Fruit fly (Drosophila melanogaster) whole organism, embryonic: ENCODE measurements around the gene caps.

Experiments used
- ATbp ChIP-seq: fragments of 200-800 bp; sonication (Bioruptor generic); optimal IDR thresholded peaks from 2 replicates; lab custom pipeline; 2017; ENCODE audit warnings: missing biosample characterization, mild to moderate bottlenecking, missing genetic modification characterization, missing genetic modification reagents
- Bdp1 ChIP-seq: fragments of 200-800 bp; sonication (Bioruptor generic); optimal IDR thresholded peaks from 3 replicates; lab custom pipeline; 2016; ENCODE audit warnings: missing biosample characterization, missing genetic modification characterization
- CG10366 ChIP-seq: fragments of 200-800 bp; sonication (Bioruptor generic); IDR thresholded peaks from 2 replicates; pipeline ENCODE4 v1.3.6; 2022; ENCODE audit warnings: missing biosample characterization, missing genetic modification characterization
- CG10431 ChIP-seq: fragments of 200-800 bp; sonication (Bioruptor generic); optimal IDR thresholded peaks from 3 replicates; lab custom pipeline; 2018; ENCODE audit warnings: missing biosample characterization, mild to moderate bottlenecking, missing genetic modification characterization
- CG10462 ChIP-seq: fragments of 200-800 bp; sonication (Bioruptor generic); optimal IDR thresholded peaks from 2 replicates; lab custom pipeline; 2016; ENCODE audit warnings: missing biosample characterization, missing genetic modification characterization
- CG11456 ChIP-seq: fragments of 200-800 bp; sonication (Bioruptor generic); IDR thresholded peaks from 3 replicates; pipeline ENCODE4 v1.3.6; 2022; ENCODE audit warnings: missing biosample characterization, missing genetic modification characterization
- CG12659 ChIP-seq: fragments of 200-800 bp; sonication (Bioruptor generic); optimal IDR thresholded peaks from 3 replicates; lab custom pipeline; 2017; ENCODE audit warnings: mild to moderate bottlenecking, missing biosample characterization, missing genetic modification reagents, missing genetic modification characterization
- CG14860 ChIP-seq: fragments of 200-800 bp; sonication (Bioruptor generic); IDR thresholded peaks from 3 replicates; pipeline ENCODE4 v1.3.6; 2022; ENCODE audit warnings: missing biosample characterization, missing genetic modification characterization; ENCODE audit not compliant: partially characterized antibody
- CG16779 ChIP-seq: fragments of 200-800 bp; sonication (Bioruptor generic); IDR thresholded peaks from 2 replicates; pipeline ENCODE4 v1.3.6; 2022; ENCODE audit warnings: missing biosample characterization, missing genetic modification characterization
- CG16813 ChIP-seq: fragments of 200-800 bp; sonication (Bioruptor generic); IDR thresholded peaks from 3 replicates; pipeline ENCODE4 v1.3.6; 2022; ENCODE audit warnings: missing biosample characterization, missing genetic modification characterization; ENCODE audit not compliant: partially characterized antibody
- CG17359 ChIP-seq: fragments of 200-800 bp; sonication (Bioruptor generic); optimal IDR thresholded peaks from 3 replicates; lab custom pipeline; 2018; ENCODE audit warnings: missing biosample characterization, mild to moderate bottlenecking, missing genetic modification characterization, moderate library complexity
- CG17361 ChIP-seq: fragments of 200-800 bp; sonication (Bioruptor generic); IDR thresholded peaks from 3 replicates; pipeline ENCODE4 v1.3.6; 2022; ENCODE audit warnings: missing biosample characterization, missing genetic modification characterization
- CG32767 ChIP-seq: fragments of 200-800 bp; sonication (Bioruptor generic); IDR thresholded peaks from 2 replicates; pipeline ENCODE4 v1.3.6; 2022; ENCODE audit warnings: missing biosample characterization, missing genetic modification characterization
- CG32772 ChIP-seq: fragments of 200-800 bp; sonication (Bioruptor generic); IDR thresholded peaks from 2 replicates; pipeline ENCODE4 v1.3.6; 2022; ENCODE audit warnings: missing biosample characterization, missing genetic modification characterization
- CG34224 ChIP-seq: fragments of 200-800 bp; sonication (Bioruptor generic); IDR thresholded peaks from 3 replicates; pipeline ENCODE4 v1.3.6; 2022; ENCODE audit warnings: missing biosample characterization, missing genetic modification characterization; ENCODE audit not compliant: partially characterized antibody
- CG3726 ChIP-seq: fragments of 200-800 bp; sonication (Bioruptor generic); IDR thresholded peaks from 3 replicates; pipeline ENCODE4, ENCODE4 v1.3.6; 2022; ENCODE audit warnings: missing biosample characterization, missing genetic modification characterization
- CG3838 ChIP-seq: fragments of 200-800 bp; sonication (Bioruptor generic); optimal IDR thresholded peaks from 3 replicates; lab custom pipeline; 2016; ENCODE audit warnings: missing biosample characterization, missing genetic modification characterization
- CG4282 ChIP-seq: fragments of 200-800 bp; sonication (Bioruptor generic); optimal IDR thresholded peaks from 2 replicates; lab custom pipeline; 2016; ENCODE audit warnings: missing biosample characterization, missing genetic modification characterization
- CG4328 ChIP-seq: fragments of 200-800 bp; sonication (Bioruptor generic); optimal IDR thresholded peaks from 3 replicates; lab custom pipeline; 2017; ENCODE audit warnings: missing biosample characterization, missing genetic modification reagents, missing genetic modification characterization
- CG4617 ChIP-seq: fragments of 200-800 bp; sonication (Bioruptor generic); optimal IDR thresholded peaks from 3 replicates; lab custom pipeline; 2016; ENCODE audit warnings: missing biosample characterization, missing genetic modification characterization, borderline replicate concordance
- CG5180 ChIP-seq: fragments of 200-800 bp; sonication (Bioruptor generic); optimal IDR thresholded peaks from 3 replicates; lab custom pipeline; 2017; ENCODE audit warnings: missing biosample characterization, missing genetic modification characterization, mild to moderate bottlenecking, moderate library complexity, missing genetic modification reagents
- CG6791 ChIP-seq: fragments of 200-800 bp; sonication (Bioruptor generic); IDR thresholded peaks from 3 replicates; pipeline ENCODE4 v1.3.6; 2022; ENCODE audit warnings: missing biosample characterization, missing genetic modification characterization; ENCODE audit not compliant: partially characterized antibody
- CG7271 ChIP-seq: fragments of 200-800 bp; sonication (Bioruptor generic); optimal IDR thresholded peaks from 2 replicates; lab custom pipeline; 2018; ENCODE audit warnings: missing biosample characterization, mild to moderate bottlenecking, missing genetic modification characterization, moderate library complexity
- CG7745 ChIP-seq: fragments of 200-800 bp; sonication (Bioruptor generic); optimal IDR thresholded peaks from 2 replicates; lab custom pipeline; 2018; ENCODE audit warnings: missing biosample characterization, mild to moderate bottlenecking, missing genetic modification characterization, moderate library complexity
- CG9727 ChIP-seq: fragments of 200-800 bp; sonication (Bioruptor generic); optimal IDR thresholded peaks from 3 replicates; lab custom pipeline; 2017; ENCODE audit warnings: missing biosample characterization, mild to moderate bottlenecking, missing genetic modification characterization
- D ChIP-seq, 2 experiments: fragments of 200-800 bp in 1 of 2; fragments of >200 bp in 1 of 2; sonication (Bioruptor generic) in 1 of 2; optimal IDR thresholded peaks; 2 replicates in 1 of 2; 3 replicates in 1 of 2; lab custom pipeline; 2017; ENCODE audit warnings: mild to moderate bottlenecking in 1 of 2, missing biosample characterization in 1 of 2, missing genetic modification characterization in 1 of 2, missing genetic modification reagents in 1 of 2
- Deaf1 ChIP-seq: fragments of 200-800 bp; optimal IDR thresholded peaks from 3 replicates; lab custom pipeline; 2019; ENCODE audit warnings: missing biosample characterization, mild to moderate bottlenecking, missing genetic modification characterization, moderate library complexity
- Drgx ChIP-seq: fragments of 200-800 bp; sonication (Bioruptor generic); IDR thresholded peaks from 2 replicates; pipeline ENCODE4 v1.3.6; 2022; ENCODE audit warnings: missing biosample characterization, missing genetic modification characterization
- Elba2 ChIP-seq: fragments of 200-800 bp; sonication (Bioruptor generic); optimal IDR thresholded peaks from 3 replicates; lab custom pipeline; 2016; ENCODE audit warnings: missing biosample characterization, missing genetic modification characterization
- Fer1 ChIP-seq: fragments of 200-800 bp; sonication (Bioruptor generic); optimal IDR thresholded peaks from 2 replicates; lab custom pipeline; 2017; ENCODE audit warnings: missing biosample characterization, mild to moderate bottlenecking, missing genetic modification characterization
- Hr3 ChIP-seq: fragments of 200-800 bp; sonication (Bioruptor generic); optimal IDR thresholded peaks from 3 replicates; lab custom pipeline; 2016; ENCODE audit warnings: missing biosample characterization, missing genetic modification characterization
- Med ChIP-seq: fragments of 200-800 bp; sonication (Bioruptor generic); peaks from one replicate; lab custom pipeline; 2016; ENCODE audit warnings: missing biosample characterization, missing genetic modification characterization, mild to moderate bottlenecking, inconsistent platforms, moderate library complexity
- Opbp ChIP-seq: fragments of 200-800 bp; sonication (Bioruptor generic); IDR thresholded peaks from 3 replicates; pipeline ENCODE4 v1.3.6; 2022; ENCODE audit warnings: missing biosample characterization, missing genetic modification characterization; ENCODE audit not compliant: partially characterized antibody
- Scr ChIP-seq: fragments of 200-800 bp; sonication (Bioruptor generic); IDR thresholded peaks from 2 replicates; pipeline ENCODE4 v1.3.6; 2022; ENCODE audit warnings: missing biosample characterization, missing genetic modification characterization; ENCODE audit not compliant: partially characterized antibody
- TFAM ChIP-seq: fragments of 200-800 bp; sonication (Bioruptor generic); optimal IDR thresholded peaks from 2 replicates; lab custom pipeline; 2017; ENCODE audit warnings: missing biosample characterization, missing genetic modification characterization, inconsistent platforms
- al ChIP-seq: fragments of 200-800 bp; sonication (Bioruptor generic); IDR thresholded peaks from 2 replicates; pipeline ENCODE4 v1.3.6; 2022; ENCODE audit warnings: missing biosample characterization, missing genetic modification characterization
- amos ChIP-seq: fragments of 200-800 bp; sonication (Bioruptor generic); IDR thresholded peaks from 2 replicates; pipeline ENCODE4 v1.3.6; 2022; ENCODE audit warnings: missing biosample characterization, missing genetic modification characterization; ENCODE audit not compliant: partially characterized antibody
- bsh ChIP-seq, 2 experiments: fragments of 200-800 bp; sonication (Bioruptor generic); optimal IDR thresholded peaks; 2 replicates each; lab custom pipeline; 2017 to 2018; ENCODE audit warnings: mild to moderate bottlenecking in 2 of 2, missing biosample characterization in 2 of 2, missing genetic modification characterization in 2 of 2, moderate library complexity in 1 of 2
- eve ChIP-seq, 2 experiments: fragments of >200 bp; optimal IDR thresholded peaks; 2 replicates each; lab custom pipeline; 2017; ENCODE audit warnings: missing biosample characterization in 2 of 2, missing genetic modification characterization in 2 of 2
- lilli ChIP-seq: fragments of 200-800 bp; sonication (Bioruptor generic); optimal IDR thresholded peaks from 3 replicates; lab custom pipeline; 2016; ENCODE audit warnings: missing biosample characterization, missing genetic modification characterization
- sc ChIP-seq, 3 experiments: fragments of >200 bp in 2 of 3; fragments of 200-800 bp in 1 of 3; sonication (Bioruptor generic) in 1 of 3; optimal IDR thresholded peaks; 2 replicates in 2 of 3; 3 replicates in 1 of 3; lab custom pipeline; 2017; ENCODE audit warnings: mild to moderate bottlenecking in 1 of 3, missing biosample characterization in 1 of 3, missing genetic modification characterization in 1 of 3, missing genetic modification reagents in 1 of 3
- sens ChIP-seq: fragments of 200-800 bp; sonication (Bioruptor generic); peaks from one replicate; lab custom pipeline; 2016; ENCODE audit warnings: missing biosample characterization, missing genetic modification characterization
- slou ChIP-seq: fragments of 200-800 bp; sonication (Bioruptor generic); optimal IDR thresholded peaks from 3 replicates; lab custom pipeline; 2016; ENCODE audit warnings: missing biosample characterization, missing genetic modification characterization
- slp2 ChIP-seq: fragments of 200-800 bp; sonication (Bioruptor generic); optimal IDR thresholded peaks from 2 replicates; lab custom pipeline; 2016; ENCODE audit warnings: missing biosample characterization, missing genetic modification characterization
- tgo ChIP-seq: fragments of 200-800 bp; sonication (Bioruptor generic); IDR thresholded peaks from 3 replicates; pipeline ENCODE4 v1.3.6; 2022; ENCODE audit warnings: missing biosample characterization, missing genetic modification characterization
- tio ChIP-seq: fragments of 200-800 bp; sonication (Bioruptor generic); optimal IDR thresholded peaks from 2 replicates; lab custom pipeline; 2017; ENCODE audit warnings: missing biosample characterization, missing genetic modification characterization, inconsistent platforms
- wor ChIP-seq: fragments of 200-800 bp; sonication (Bioruptor generic); IDR thresholded peaks from 2 replicates; pipeline ENCODE4 v1.3.6; 2022; ENCODE audit warnings: missing biosample characterization, missing genetic modification characterization

The caps gene

dm6 chr3L:13248602-13249001 lies 20.1 kb downstream of the caps start, which contains the start of gene CG32119:
TSS of gene CG32119 (minus strand) at chr3L:13248702.
- TF ChIP-seq ATbp, result no peak
- no peak for TF ChIP-seq CG11456 (GFP tag; lab: Robert Waterston, UW)
- TF ChIP-seq Drgx (GFP tag; lab: Robert Waterston, UW), result no peak
- no peak for TF ChIP-seq tio
- TF ChIP-seq CG32772 (GFP tag; lab: Robert Waterston, UW), result no peak
- TF ChIP-seq CG10431 (GFP tag; lab: Kevin White, UChicago), result no peak
- no peak for TF ChIP-seq lilli
- no peak for TF ChIP-seq CG7745 (tag; lab: Kevin White, UChicago)
- TF ChIP-seq Elba2 (GFP tag; lab: Kevin White, UChicago), result no peak
- no peak for TF ChIP-seq wor (GFP tag; lab: Robert Waterston, UW)
- TF ChIP-seq CG5180, result no peak
- TF ChIP-seq CG3838, result no peak
- no peak for TF ChIP-seq slou (GFP tag; lab: Kevin White, UChicago)
- TF ChIP-seq CG10366, result no peak
- TF ChIP-seq CG34224 (GFP tag; lab: Robert Waterston, UW), result no peak
- no peak for TF ChIP-seq CG4328
- no peak for TF ChIP-seq CG3726 (GFP tag; lab: Robert Waterston, UW)

dm6 chr3L:13249374-13249773 lies 20.9 kb downstream of the caps start:
- no peak for TF ChIP-seq Med (GFP tag; lab: Kevin White, UChicago)
- no peak for TF ChIP-seq CG32767 (GFP tag; lab: Robert Waterston, UW)
- TF ChIP-seq eve (GFP tag; optimal IDR thresholded peaks at IDR 0.05; lab: Kevin White, UChicago), result peak in 1 of 2 experiments; percentile 7
- peak; percentile 48 for TF ChIP-seq sens
- peak; percentile 64; the same call in 1 of the 3 replicates for TF ChIP-seq CG6791 (GFP tag; lab: Robert Waterston, UW)
- TF ChIP-seq CG17361 (GFP tag; lab: Robert Waterston, UW), result no peak
- TF ChIP-seq Hr3 (GFP tag; lab: Kevin White, UChicago), result no peak
- TF ChIP-seq CG16813 (GFP tag; lab: Robert Waterston, UW), result peak; percentile 58
- TF ChIP-seq Deaf1 (tag; lab: Kevin White, UChicago), result no peak
- no peak for TF ChIP-seq TFAM (GFP tag; lab: Kevin White, UChicago)
- TF ChIP-seq al (GFP tag; lab: Robert Waterston, UW), result no peak
- no peak for TF ChIP-seq sc (optimal IDR thresholded peaks at IDR 0.05; lab: Kevin White, UChicago)
- TF ChIP-seq sc (GFP tag; optimal IDR thresholded peaks at IDR 0.05; lab: Kevin White, UChicago), result no peak
- no peak for TF ChIP-seq CG12659 (GFP tag; lab: Kevin White, UChicago)
- TF ChIP-seq CG10462 (GFP tag; lab: Kevin White, UChicago), result no peak
- no peak for TF ChIP-seq CG4617 (GFP tag; lab: Kevin White, UChicago)
- no peak for TF ChIP-seq slp2 (GFP tag; lab: Kevin White, UChicago)
- no peak for TF ChIP-seq CG17359
- peak; percentile 92 for TF ChIP-seq Bdp1 (GFP tag; lab: Kevin White, UChicago)
- TF ChIP-seq tgo, result no peak
- TF ChIP-seq CG14860, result 0 out of 3 replicates have a peak, but pooled peaks have one; percentile 24
- TF ChIP-seq CG4282 (GFP tag; lab: Kevin White, UChicago), result no peak
- no peak for TF ChIP-seq CG4328
- no peak for TF ChIP-seq CG7271 (tag; lab: Kevin White, UChicago)
- TF ChIP-seq D (optimal IDR thresholded peaks at IDR 0.05; lab: Kevin White, UChicago), result no peak
- TF ChIP-seq D (GFP tag; optimal IDR thresholded peaks at IDR 0.05; lab: Kevin White, UChicago), result no peak
- no peak for TF ChIP-seq CG16779 (GFP tag; lab: Robert Waterston, UW)
- peak; percentile 40 for TF ChIP-seq Scr
- peak; percentile 32; the same call in 1 of the 3 replicates for TF ChIP-seq Opbp (GFP tag; lab: Robert Waterston, UW)
- no peak for TF ChIP-seq bsh (GFP tag; optimal IDR thresholded peaks at IDR 0.05; lab: Kevin White, UChicago)
- TF ChIP-seq amos (GFP tag; lab: Robert Waterston, UW), result peak; percentile 71; the same call in 1 of the 2 replicates
- TF ChIP-seq CG9727 (GFP tag; lab: Kevin White, UChicago), result no peak
- TF ChIP-seq Fer1 (GFP tag; lab: Kevin White, UChicago), result no peak
